Worm (Caenorhabditis elegans): ENCODE results near the gene K11H12.3.

ce11 chrIV:657046-657445, 16.2 kb downstream of the K11H12.3 start:
- TF ChIP-seq ama-1 (optimal IDR thresholded peaks at IDR 0.05) (no peak), lin-11 (tag; optimal IDR thresholded peaks at IDR 0.05) (no peak), elt-2 (tag; optimal IDR thresholded peaks at IDR 0.05) (no peak), K09A11.1 (tag; optimal IDR thresholded peaks at IDR 0.05; ENCODE audit: insufficient read depth) (no peak), pat-9 (tag; optimal IDR thresholded peaks at IDR 0.05) (no peak), dmd-4 (tag; optimal IDR thresholded peaks at IDR 0.05; ENCODE audit: borderline replicate concordance) (no peak), Y22D7AL.16 (tag; optimal IDR thresholded peaks at IDR 0.05) (no peak), hlh-30 (tag; optimal IDR thresholded peaks at IDR 0.05; ENCODE audit: insufficient read depth) (no peak), ceh-18 (tag; optimal IDR thresholded peaks at IDR 0.05) (no peak), unc-55 (GFP tag; optimal IDR thresholded peaks at IDR 0.05) (no peak), fkh-10 (GFP tag; optimal IDR thresholded peaks at IDR 0.05) (no peak), nfya-1 (tag; optimal IDR thresholded peaks at IDR 0.05) (no peak), rnt-1 (tag; optimal IDR thresholded peaks at IDR 0.05) (no peak), pha-4 (tag; optimal IDR thresholded peaks at IDR 0.05) (no peak)
